Fruit fly (Drosophila melanogaster) Kc167 (cell line): ENCODE data around the gene ND-15.

Source experiments
- Sin3A ChIP-seq: fragments of >200 bp; optimal IDR thresholded peaks from 2 replicates; lab custom pipeline; 2018; ENCODE audit warnings: missing external identifiers
- h ChIP-seq: fragments of >200 bp; optimal IDR thresholded peaks from 3 replicates; lab custom pipeline; 2018; ENCODE audit warnings: missing external identifiers
- insv ChIP-seq: fragments of >200 bp; optimal IDR thresholded peaks from 3 replicates; lab custom pipeline; 2018; ENCODE audit warnings: missing external identifiers
- psq ChIP-seq: fragments of >200 bp; optimal IDR thresholded peaks from 2 replicates; lab custom pipeline; 2017; ENCODE audit warnings: missing external identifiers
- ttk ChIP-seq: sonication (Bioruptor generic); optimal IDR thresholded peaks from 2 replicates; lab custom pipeline; 2017; ENCODE audit warnings: missing external identifiers

DNA sequence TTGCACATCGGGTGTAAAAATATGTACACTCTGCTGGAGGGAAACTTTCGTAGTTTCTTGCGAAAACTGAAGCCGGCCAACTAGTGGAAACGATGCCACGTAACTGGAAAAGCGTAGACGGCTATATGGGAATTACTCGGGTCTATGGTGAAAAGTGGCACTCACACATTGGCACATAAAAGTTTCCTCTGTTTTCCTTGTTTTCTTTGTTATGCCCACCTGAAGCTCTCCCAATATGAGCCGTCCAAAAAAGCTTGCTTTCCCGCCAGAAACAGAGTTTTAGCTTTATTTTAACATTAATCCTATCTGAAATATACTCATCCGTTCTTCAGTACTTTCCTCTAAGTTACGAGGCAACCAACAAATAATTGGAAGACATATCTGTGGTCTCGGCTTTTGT is 16.2 kb downstream of the ND-15 start, which contains the start of gene CG3164:
- TF ChIP-seq Sin3A (lab: Kevin White, UChicago): no peak
- TF ChIP-seq psq (lab: Kevin White, UChicago): no peak
- TF ChIP-seq ttk (lab: Kevin White, UChicago): no peak
- TF ChIP-seq insv (lab: Kevin White, UChicago): no peak
- no peak for TF ChIP-seq h (lab: Kevin White, UChicago)
